Fruit fly (Drosophila melanogaster) whole organism, embryonic: ENCODE measurements around the gene CG33306.

Experiments
- Asciz ChIP-seq: fragments of 200-800 bp; sonication (Bioruptor generic); optimal IDR thresholded peaks from 2 replicates; lab custom pipeline; 2017; ENCODE audit warnings: missing biosample characterization, mild to moderate bottlenecking, missing genetic modification characterization, missing genetic modification reagents
- CG10209 ChIP-seq: fragments of 200-800 bp; sonication (Bioruptor generic); optimal IDR thresholded peaks from 3 replicates; lab custom pipeline; 2017; ENCODE audit warnings: missing biosample characterization, mild to moderate bottlenecking, missing genetic modification characterization, missing genetic modification reagents
- CG10543 ChIP-seq: fragments of 200-800 bp; sonication (Bioruptor generic); optimal IDR thresholded peaks from 3 replicates; lab custom pipeline; 2017; ENCODE audit warnings: missing biosample characterization, mild to moderate bottlenecking, missing genetic modification characterization, moderate library complexity
- CG12659 ChIP-seq: fragments of 200-800 bp; sonication (Bioruptor generic); optimal IDR thresholded peaks from 3 replicates; lab custom pipeline; 2017; ENCODE audit warnings: mild to moderate bottlenecking, missing biosample characterization, missing genetic modification reagents, missing genetic modification characterization
- CG12769 ChIP-seq: fragments of 200-800 bp; sonication (Bioruptor generic); optimal IDR thresholded peaks from 2 replicates; lab custom pipeline; 2019; ENCODE audit warnings: missing biosample characterization, mild to moderate bottlenecking, missing genetic modification characterization, moderate library complexity
- CG13123 ChIP-seq: fragments of 200-800 bp; sonication (Bioruptor generic); optimal IDR thresholded peaks from 2 replicates; lab custom pipeline; 2016; ENCODE audit warnings: missing biosample characterization, missing genetic modification characterization
- CG13624 ChIP-seq: fragments of 200-800 bp; sonication (Bioruptor generic); optimal IDR thresholded peaks from 2 replicates; lab custom pipeline; 2016; ENCODE audit warnings: missing biosample characterization, missing genetic modification characterization
- CG14441 ChIP-seq: fragments of 200-800 bp; sonication (Bioruptor generic); IDR thresholded peaks from 2 replicates; pipeline ENCODE4 v1.3.6; 2022; ENCODE audit warnings: missing biosample characterization, missing genetic modification characterization
- CG15269 ChIP-seq: fragments of 200-800 bp; sonication (Bioruptor generic); optimal IDR thresholded peaks from 2 replicates; lab custom pipeline; 2018; ENCODE audit warnings: missing biosample characterization, mild to moderate bottlenecking, missing genetic modification characterization, moderate library complexity
- CG16863 ChIP-seq: fragments of 200-800 bp; sonication (Bioruptor generic); optimal IDR thresholded peaks from 3 replicates; lab custom pipeline; 2016; ENCODE audit warnings: missing biosample characterization, missing genetic modification characterization
- CG17328 ChIP-seq: fragments of 200-800 bp; sonication (Bioruptor generic); IDR thresholded peaks from 2 replicates; pipeline ENCODE4 v1.3.6; 2022; ENCODE audit warnings: missing biosample characterization, missing genetic modification characterization
- CG17385 ChIP-seq: fragments of 200-800 bp; sonication (Bioruptor generic); optimal IDR thresholded peaks from 3 replicates; lab custom pipeline; 2018; ENCODE audit warnings: missing biosample characterization, mild to moderate bottlenecking, missing genetic modification characterization
- CG18599 ChIP-seq: fragments of 200-800 bp; sonication (Bioruptor generic); optimal IDR thresholded peaks from 3 replicates; lab custom pipeline; 2017; ENCODE audit warnings: missing biosample characterization, missing genetic modification characterization, mild to moderate bottlenecking, moderate library complexity, missing genetic modification reagents
- CG3838 ChIP-seq: fragments of 200-800 bp; sonication (Bioruptor generic); optimal IDR thresholded peaks from 3 replicates; lab custom pipeline; 2016; ENCODE audit warnings: missing biosample characterization, missing genetic modification characterization
- CG4854 ChIP-seq: fragments of 200-800 bp; sonication (Bioruptor generic); optimal IDR thresholded peaks from 2 replicates; lab custom pipeline; 2016; ENCODE audit warnings: missing biosample characterization, missing genetic modification characterization, inconsistent platforms
- CG6791 ChIP-seq: fragments of 200-800 bp; sonication (Bioruptor generic); IDR thresholded peaks from 3 replicates; pipeline ENCODE4 v1.3.6; 2022; ENCODE audit warnings: missing biosample characterization, missing genetic modification characterization; ENCODE audit not compliant: partially characterized antibody
- CG8281 ChIP-seq: fragments of 200-800 bp; sonication (Bioruptor generic); optimal IDR thresholded peaks from 2 replicates; lab custom pipeline; 2018; ENCODE audit warnings: missing biosample characterization, mild to moderate bottlenecking, missing genetic modification characterization, moderate library complexity
- CG8388 ChIP-seq: fragments of 200-800 bp; sonication (Bioruptor generic); optimal IDR thresholded peaks from 2 replicates; lab custom pipeline; 2019; ENCODE audit warnings: missing biosample characterization, mild to moderate bottlenecking, missing genetic modification characterization, moderate library complexity
- CG9817 ChIP-seq: fragments of 200-800 bp; sonication (Bioruptor generic); optimal IDR thresholded peaks from 2 replicates; lab custom pipeline; 2018; ENCODE audit warnings: missing biosample characterization, mild to moderate bottlenecking, missing genetic modification characterization, moderate library complexity
- Dad ChIP-seq: fragments of 200-800 bp; sonication (Bioruptor generic); optimal IDR thresholded peaks from 3 replicates; lab custom pipeline; 2016; ENCODE audit warnings: missing biosample characterization, missing genetic modification characterization
- Dip3 ChIP-seq: fragments of 200-800 bp; sonication (Bioruptor generic); optimal IDR thresholded peaks from 3 replicates; lab custom pipeline; 2016; ENCODE audit warnings: missing biosample characterization, missing genetic modification characterization
- Doc3 ChIP-seq: fragments of 200-800 bp; sonication (Bioruptor generic); IDR thresholded peaks from 3 replicates; pipeline ENCODE4 v1.3.6; 2022; ENCODE audit warnings: missing biosample characterization, missing genetic modification characterization; ENCODE audit not compliant: partially characterized antibody
- Myb ChIP-seq: fragments of 200-800 bp; sonication (Bioruptor generic); optimal IDR thresholded peaks from 2 replicates; lab custom pipeline; 2016; ENCODE audit warnings: missing biosample characterization, missing genetic modification characterization
- NC2α ChIP-seq: fragments of 200-800 bp; sonication (Bioruptor generic); optimal IDR thresholded peaks from 2 replicates; lab custom pipeline; 2016; ENCODE audit warnings: missing biosample characterization, missing genetic modification characterization
- NFAT ChIP-seq: fragments of 200-800 bp; sonication (Bioruptor generic); IDR thresholded peaks from 2 replicates; pipeline ENCODE4 v1.3.6; 2022; ENCODE audit warnings: missing biosample characterization, missing genetic modification characterization
- Opbp ChIP-seq: fragments of 200-800 bp; sonication (Bioruptor generic); IDR thresholded peaks from 3 replicates; pipeline ENCODE4 v1.3.6; 2022; ENCODE audit warnings: missing biosample characterization, missing genetic modification characterization; ENCODE audit not compliant: partially characterized antibody
- Optix ChIP-seq: fragments of 200-800 bp; sonication (Bioruptor generic); IDR thresholded peaks from 3 replicates; pipeline ENCODE4 v1.3.6; 2022; ENCODE audit warnings: missing biosample characterization, missing genetic modification characterization
- Rx ChIP-seq: fragments of 200-800 bp; sonication (Bioruptor generic); IDR thresholded peaks from 2 replicates; pipeline ENCODE4 v1.3.6; 2022; ENCODE audit warnings: missing biosample characterization, missing genetic modification characterization
- Sin3A ChIP-seq: fragments of >200 bp; optimal IDR thresholded peaks from 2 replicates; lab custom pipeline; 2018
- Ssrp ChIP-seq: fragments of 200-800 bp; sonication (Bioruptor generic); optimal IDR thresholded peaks from 2 replicates; lab custom pipeline; 2018; ENCODE audit warnings: missing biosample characterization, mild to moderate bottlenecking, missing genetic modification characterization, moderate library complexity
- Stat92E ChIP-seq, 3 experiments: fragments of >200 bp in 2 of 3; fragments of 200-800 bp in 1 of 3; sonication (Bioruptor generic) in 1 of 3; optimal IDR thresholded peaks; 2 replicates each; lab custom pipeline; 2017 to 2019; ENCODE audit warnings: missing biosample characterization in 3 of 3, missing genetic modification characterization in 3 of 3, mild to moderate bottlenecking in 1 of 3, moderate library complexity in 1 of 3
- Usf ChIP-seq: fragments of 200-800 bp; sonication (Bioruptor generic); optimal IDR thresholded peaks from 2 replicates; lab custom pipeline; 2017; ENCODE audit warnings: missing genotype, missing biosample characterization, missing genetic modification characterization
- ato ChIP-seq: fragments of 200-800 bp; sonication (Bioruptor generic); IDR thresholded peaks from 2 replicates; pipeline ENCODE4 v1.3.6; 2022; ENCODE audit warnings: missing biosample characterization, missing genetic modification characterization; ENCODE audit not compliant: partially characterized antibody
- chinmo ChIP-seq: fragments of 200-800 bp; sonication (Bioruptor generic); IDR thresholded peaks from 4 replicates; pipeline ENCODE4 v1.3.6; 2022; ENCODE audit warnings: missing biosample characterization, missing genetic modification characterization; ENCODE audit not compliant: partially characterized antibody
- crc ChIP-seq: fragments of 200-800 bp; sonication (Bioruptor generic); optimal IDR thresholded peaks from 2 replicates; lab custom pipeline; 2016; ENCODE audit warnings: missing biosample characterization, missing genetic modification characterization
- dmrt11E ChIP-seq: fragments of 200-800 bp; sonication (Bioruptor generic); optimal IDR thresholded peaks from 3 replicates; lab custom pipeline; 2018; ENCODE audit warnings: missing biosample characterization, mild to moderate bottlenecking, missing genetic modification characterization, moderate library complexity
- esg ChIP-seq: fragments of 200-800 bp; sonication (Bioruptor generic); conservative IDR thresholded peaks from 2 replicates; pipeline ENCODE4 v1.3.6; 2022; ENCODE audit warnings: missing biosample characterization, missing genetic modification characterization
- fd3F ChIP-seq: fragments of 200-800 bp; sonication (Bioruptor generic); optimal IDR thresholded peaks from 2 replicates; lab custom pipeline; 2018; ENCODE audit warnings: missing biosample characterization, mild to moderate bottlenecking, missing genetic modification characterization, moderate library complexity
- gro ChIP-seq: fragments of 200-800 bp; sonication (Bioruptor generic); optimal IDR thresholded peaks from 2 replicates; lab custom pipeline; 2016; ENCODE audit warnings: missing biosample characterization, missing genetic modification characterization
- klu ChIP-seq: fragments of 200-800 bp; sonication (Bioruptor generic); IDR thresholded peaks from 2 replicates; pipeline ENCODE4 v1.3.6; 2022; ENCODE audit warnings: missing biosample characterization, missing genetic modification characterization
- knrl ChIP-seq: fragments of 200-800 bp; sonication (Bioruptor generic); IDR thresholded peaks from 3 replicates; pipeline ENCODE4 v1.3.6; 2022; ENCODE audit warnings: missing biosample characterization, missing genetic modification characterization; ENCODE audit not compliant: partially characterized antibody
- nerfin-2 ChIP-seq: fragments of 200-800 bp; sonication (Bioruptor generic); IDR thresholded peaks from 2 replicates; pipeline ENCODE4 v1.3.6; 2022; ENCODE audit warnings: missing biosample characterization, missing genetic modification characterization; ENCODE audit not compliant: partially characterized antibody
- prd ChIP-seq, 3 experiments: fragments of >200 bp in 2 of 3; fragments of 200-800 bp in 1 of 3; sonication (Bioruptor generic) in 1 of 3; optimal IDR thresholded peaks in 2 of 3; IDR thresholded peaks in 1 of 3; 2 replicates in 2 of 3; 3 replicates in 1 of 3; pipeline versions ENCODE4 v1.3.6 to Lab custom; 2017 to 2022; ENCODE audit warnings: missing biosample characterization in 1 of 3, missing genetic modification characterization in 1 of 3
- psq ChIP-seq: fragments of 200-800 bp; sonication (Bioruptor generic); optimal IDR thresholded peaks from 2 replicates; lab custom pipeline; 2017; ENCODE audit warnings: missing biosample characterization, missing genetic modification characterization
- slbo ChIP-seq: fragments of 200-800 bp; sonication (Bioruptor generic); IDR thresholded peaks from 2 replicates; pipeline ENCODE4 v1.3.6; 2022; ENCODE audit warnings: missing biosample characterization, missing genetic modification characterization
- tgo ChIP-seq: fragments of 200-800 bp; sonication (Bioruptor generic); IDR thresholded peaks from 3 replicates; pipeline ENCODE4 v1.3.6; 2022; ENCODE audit warnings: missing biosample characterization, missing genetic modification characterization
- tll ChIP-seq, 2 experiments: fragments of 200-800 bp in 1 of 2; fragments of >200 bp in 1 of 2; sonication (Bioruptor generic) in 1 of 2; optimal IDR thresholded peaks; 2 replicates each; lab custom pipeline; 2017 to 2019; ENCODE audit warnings: missing biosample characterization in 2 of 2, missing genetic modification characterization in 2 of 2, mild to moderate bottlenecking in 1 of 2, moderate library complexity in 1 of 2
- usp ChIP-seq: fragments of >200 bp; optimal IDR thresholded peaks from 2 replicates; lab custom pipeline; 2017; ENCODE audit warnings: missing biosample characterization, missing genetic modification characterization
- zfh1 ChIP-seq: fragments of 200-800 bp; sonication (Bioruptor generic); IDR thresholded peaks from 3 replicates; pipeline ENCODE4 v1.3.6; 2022; ENCODE audit warnings: missing biosample characterization, missing genetic modification characterization

Gene CG33306

DNA sequence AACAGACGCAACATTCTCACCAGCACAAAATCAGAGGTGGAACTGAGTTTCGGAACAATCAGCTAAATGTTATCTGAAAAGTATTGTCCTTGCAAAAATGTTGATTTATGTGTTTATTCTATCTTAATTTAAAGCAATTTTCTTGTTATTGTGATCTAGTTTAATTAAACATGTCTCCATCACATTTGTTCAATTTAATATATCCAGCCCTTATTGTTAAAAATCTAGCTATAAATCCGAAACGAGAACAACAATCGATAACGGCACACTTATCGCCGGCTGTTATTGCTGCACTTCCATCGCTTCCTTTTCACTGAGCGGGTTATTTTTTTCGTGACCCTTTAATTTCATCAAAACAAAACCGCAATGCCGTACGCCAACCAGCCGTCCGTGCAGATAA is 10.5 kb downstream of the CG33306 start, which contains the start of the genes GatC, PolG2 and Polr2C (continued):
- TF ChIP-seq CG6791 (peak; percentile 77), CG14441 (no peak), nerfin-2 (GFP tag; lab: Robert Waterston, UW) (peak; percentile 81), CG12659 (peak; percentile 75), CG10543 (no peak), NFAT (GFP tag; lab: Robert Waterston, UW) (no peak), zfh1 (GFP tag; lab: Robert Waterston, UW) (peak; percentile 52; the same call in 1 of the 3 replicates), CG13123 (GFP tag; lab: Kevin White, UChicago) (no peak), psq (GFP tag; lab: Kevin White, UChicago) (no peak), usp (GFP tag; lab: Kevin White, UChicago) (no peak), prd (optimal IDR thresholded peaks at IDR 0.05; lab: Kevin White, UChicago) (no peak), prd (GFP tag; IDR thresholded peaks at IDR 0.05; lab: Robert Waterston, UW) (peak; percentile 47; the same call in 2 of the 3 replicates), fd3F (GFP tag; lab: Kevin White, UChicago) (no peak), Myb (GFP tag; lab: Kevin White, UChicago) (peak; percentile 49), CG13624 (GFP tag; lab: Kevin White, UChicago) (peak; percentile 36), ato (GFP tag; lab: Robert Waterston, UW) (peak; percentile 87), CG16863 (GFP tag; lab: Kevin White, UChicago) (peak; percentile 38), chinmo (GFP tag; lab: Robert Waterston, UW) (peak; percentile 84), Ssrp (peak; percentile 35), Sin3A (lab: Kevin White, UChicago) (peak; percentile 77), Asciz (GFP tag; lab: Kevin White, UChicago) (no peak), CG4854 (GFP tag; lab: Kevin White, UChicago) (peak; percentile 2), crc (GFP tag; lab: Kevin White, UChicago) (no peak), Opbp (GFP tag; lab: Robert Waterston, UW) (peak; percentile 79; the same call in 2 of the 3 replicates), tgo (GFP tag; lab: Robert Waterston, UW) (peak; percentile 38; the same call in 1 of the 3 replicates), knrl (peak; percentile 81), Dad (GFP tag; lab: Kevin White, UChicago) (no peak), Dip3 (GFP tag; lab: Kevin White, UChicago) (peak; percentile 9), CG17328 (no peak), CG9817 (peak; percentile 40), NC2α (GFP tag; lab: Kevin White, UChicago) (no peak), gro (GFP tag; lab: Kevin White, UChicago) (peak; percentile 13), esg (GFP tag; lab: Robert Waterston, UW) (peak; percentile 37; the same call in 1 of the 2 replicates), Doc3 (GFP tag; lab: Robert Waterston, UW) (peak; percentile 62; the same call in 2 of the 3 replicates), Usf (no peak), Rx (GFP tag; lab: Robert Waterston, UW) (no peak), tll (GFP tag; optimal IDR thresholded peaks at IDR 0.05; lab: Kevin White, UChicago) (no peak), Optix (no peak), CG17385 (GFP tag; lab: Kevin White, UChicago) (no peak), Stat92E (GFP tag; optimal IDR thresholded peaks at IDR 0.05; lab: Kevin White, UChicago) (peak in 1 of 3 experiments; percentile 52), CG10209 (no peak), slbo (GFP tag; lab: Robert Waterston, UW) (peak; percentile 76), CG12769 (tag; lab: Kevin White, UChicago) (no peak), dmrt11E (tag; lab: Kevin White, UChicago) (peak; percentile 22), CG8388 (GFP tag; lab: Kevin White, UChicago) (peak; percentile 50), CG3838 (GFP tag; lab: Kevin White, UChicago) (peak; percentile 60), CG18599 (GFP tag; lab: Kevin White, UChicago) (no peak), klu (GFP tag; lab: Robert Waterston, UW) (no peak), CG8281 (tag; lab: Kevin White, UChicago) (no peak), CG15269 (tag; lab: Kevin White, UChicago) (no peak)
